Worm (Caenorhabditis elegans) whole organism, L2 larva: ENCODE results near the gene F58B4.3.

Experiments
- C34F6.9 ChIP-seq: fragments of 150-350 bp; optimal IDR thresholded peaks from 2 replicates; lab custom pipeline; 2014; ENCODE audit warnings: missing biosample characterization, missing genetic modification characterization
- F13H6.1 ChIP-seq: sonication (generic microtip); optimal IDR thresholded peaks from 2 replicates; lab custom pipeline; 2016; ENCODE audit warnings: missing genetic modification characterization, missing compliant biosample characterization
- Y55F3AM.14 ChIP-seq: fragments of 200-800 bp; sonication (Bioruptor generic); optimal IDR thresholded peaks from 2 replicates; lab custom pipeline; 2018; ENCODE audit warnings: mild to moderate bottlenecking, missing genetic modification characterization, missing compliant biosample characterization
- ZK546.5 ChIP-seq: sonication (generic microtip); optimal IDR thresholded peaks from 2 replicates; lab custom pipeline; 2017; ENCODE audit warnings: missing biosample characterization, missing genetic modification characterization
- aly-2 ChIP-seq: fragments of 150-350 bp; optimal IDR thresholded peaks from 2 replicates; lab custom pipeline; 2014; ENCODE audit warnings: missing biosample characterization, missing genetic modification characterization
- ama-1 ChIP-seq: fragments of 150-350 bp; optimal IDR thresholded peaks from 2 replicates; lab custom pipeline; 2018; ENCODE audit warnings: inconsistent platforms
- blmp-1 ChIP-seq: sonication (generic microtip); optimal IDR thresholded peaks from 2 replicates; lab custom pipeline; 2017; ENCODE audit warnings: missing genetic modification characterization, mild to moderate bottlenecking, missing compliant biosample characterization, antibody characterized with exemption, moderate library complexity; ENCODE audit not compliant: insufficient read depth
- ceh-16 ChIP-seq: fragments of 150-350 bp; optimal IDR thresholded peaks from 2 replicates; lab custom pipeline; 2014; ENCODE audit warnings: missing biosample characterization, missing genetic modification characterization
- ceh-82 ChIP-seq: fragments of 150-350 bp; optimal IDR thresholded peaks from 2 replicates; lab custom pipeline; 2014; ENCODE audit warnings: missing biosample characterization, missing genetic modification characterization
- crh-2 ChIP-seq: sonication (generic microtip); optimal IDR thresholded peaks from 2 replicates; lab custom pipeline; 2017; ENCODE audit warnings: missing biosample characterization, missing genetic modification characterization
- dmd-4 ChIP-seq: sonication (generic microtip); optimal IDR thresholded peaks from 2 replicates; lab custom pipeline; 2017; ENCODE audit warnings: missing biosample characterization, missing genetic modification characterization
- egl-27 ChIP-seq: sonication (generic microtip); optimal IDR thresholded peaks from 3 replicates; lab custom pipeline; 2017; ENCODE audit warnings: missing biosample characterization, missing genetic modification reagents, missing genetic modification characterization
- elt-1 ChIP-seq: fragments of 150-350 bp; optimal IDR thresholded peaks from 2 replicates; lab custom pipeline; 2014; ENCODE audit warnings: missing biosample characterization, missing genetic modification characterization
- elt-3 ChIP-seq: sonication (generic microtip); optimal IDR thresholded peaks from 2 replicates; lab custom pipeline; 2017; ENCODE audit warnings: missing biosample characterization, missing genetic modification characterization
- gmeb-1 ChIP-seq: fragments of 150-350 bp; optimal IDR thresholded peaks from 2 replicates; lab custom pipeline; 2014; ENCODE audit warnings: missing biosample characterization, missing genetic modification characterization
- lin-11 ChIP-seq: fragments of 150-350 bp; sonication (generic microtip); optimal IDR thresholded peaks from 2 replicates; lab custom pipeline; 2014; ENCODE audit warnings: missing biosample characterization, missing genetic modification characterization, inconsistent platforms, mixed read lengths
- lin-13 ChIP-seq: fragments of 150-350 bp; optimal IDR thresholded peaks from 2 replicates; lab custom pipeline; 2014; ENCODE audit warnings: missing biosample characterization, missing genetic modification reagents, missing genetic modification characterization
- lin-39 ChIP-seq: fragments of 150-350 bp; optimal IDR thresholded peaks from 2 replicates; lab custom pipeline; 2014; ENCODE audit warnings: missing biosample characterization, missing genetic modification reagents, missing genetic modification characterization
- lsy-2 ChIP-seq, 2 experiments: fragments of 150-350 bp in 1 of 2; sonication (generic microtip) in 1 of 2; optimal IDR thresholded peaks; 2 replicates each; lab custom pipeline; 2014 to 2017; ENCODE audit warnings: missing biosample characterization in 2 of 2, missing genetic modification characterization in 2 of 2
- mab-5 ChIP-seq: fragments of 150-350 bp; optimal IDR thresholded peaks from 2 replicates; lab custom pipeline; 2014; ENCODE audit warnings: missing biosample characterization, missing genetic modification characterization
- mbf-1 ChIP-seq: sonication (generic microtip); optimal IDR thresholded peaks from 2 replicates; lab custom pipeline; 2017; ENCODE audit warnings: missing biosample characterization, missing genetic modification characterization
- mdl-1 ChIP-seq, 2 experiments: fragments of 150-350 bp in 1 of 2; sonication (generic microtip) in 1 of 2; optimal IDR thresholded peaks; 2 replicates each; lab custom pipeline; 2017; ENCODE audit warnings: missing biosample characterization in 2 of 2, missing genetic modification characterization in 2 of 2
- nhr-10 ChIP-seq: sonication (generic microtip); optimal IDR thresholded peaks from 2 replicates; lab custom pipeline; 2017; ENCODE audit warnings: missing biosample characterization, missing genetic modification characterization
- nhr-11 ChIP-seq: fragments of 150-350 bp; optimal IDR thresholded peaks from 2 replicates; lab custom pipeline; 2014; ENCODE audit warnings: missing biosample characterization, missing genetic modification characterization
- nhr-129 ChIP-seq: fragments of 150-350 bp; optimal IDR thresholded peaks from 2 replicates; lab custom pipeline; 2014; ENCODE audit warnings: missing biosample characterization, missing genetic modification characterization
- nhr-21 ChIP-seq: fragments of 150-350 bp; optimal IDR thresholded peaks from 2 replicates; lab custom pipeline; 2014; ENCODE audit warnings: missing biosample characterization, missing genetic modification characterization
- nhr-23 ChIP-seq: fragments of 150-350 bp; optimal IDR thresholded peaks from 2 replicates; lab custom pipeline; 2014; ENCODE audit warnings: missing biosample characterization, missing genetic modification reagents, missing genetic modification characterization
- nhr-237 ChIP-seq: fragments of 150-350 bp; optimal IDR thresholded peaks from 2 replicates; lab custom pipeline; 2014; ENCODE audit warnings: missing biosample characterization, missing genetic modification characterization
- nhr-25 ChIP-seq: fragments of 150-350 bp; sonication (generic microtip); optimal IDR thresholded peaks from 3 replicates; lab custom pipeline; 2014; ENCODE audit warnings: missing biosample characterization, missing genetic modification characterization
- nhr-6 ChIP-seq: fragments of 150-350 bp; optimal IDR thresholded peaks from 2 replicates; lab custom pipeline; 2014; ENCODE audit warnings: missing biosample characterization, missing genetic modification characterization
- nhr-77 ChIP-seq: fragments of 150-350 bp; optimal IDR thresholded peaks from 2 replicates; lab custom pipeline; 2014; ENCODE audit warnings: missing biosample characterization, missing genetic modification characterization
- sem-4 ChIP-seq: fragments of 150-350 bp; optimal IDR thresholded peaks from 2 replicates; lab custom pipeline; 2014; ENCODE audit warnings: missing biosample characterization, missing genetic modification reagents, missing genetic modification characterization
- sma-3 ChIP-seq: sonication (generic microtip); optimal IDR thresholded peaks from 2 replicates; lab custom pipeline; 2016; ENCODE audit warnings: missing genetic modification reagents, missing genetic modification characterization, missing compliant biosample characterization
- sma-9 ChIP-seq, 2 experiments: fragments of 150-350 bp in 1 of 2; sonication (generic microtip) in 1 of 2; optimal IDR thresholded peaks; 2 replicates each; lab custom pipeline; 2014 to 2016; ENCODE audit warnings: missing genetic modification characterization in 2 of 2, mild to moderate bottlenecking in 1 of 2, missing biosample characterization in 1 of 2, missing compliant biosample characterization in 1 of 2, missing genetic modification reagents in 1 of 2, moderate library complexity in 1 of 2
- snpc-4 ChIP-seq: fragments of 150-350 bp; optimal IDR thresholded peaks from 2 replicates; lab custom pipeline; 2014; ENCODE audit warnings: missing biosample characterization, missing genetic modification characterization
- unc-39 ChIP-seq: fragments of 150-350 bp; optimal IDR thresholded peaks from 2 replicates; lab custom pipeline; 2014; ENCODE audit warnings: missing biosample characterization, missing genetic modification characterization
- unc-55 ChIP-seq: fragments of 150-350 bp; sonication (generic microtip); optimal IDR thresholded peaks from 3 replicates; lab custom pipeline; 2014; ENCODE audit warnings: missing biosample characterization, missing genetic modification reagents, missing genetic modification characterization
- unc-62 ChIP-seq: fragments of 150-350 bp; optimal IDR thresholded peaks from 2 replicates; lab custom pipeline; 2014; ENCODE audit warnings: missing biosample characterization, missing genetic modification reagents, missing genetic modification characterization
- zag-1 ChIP-seq: fragments of 150-350 bp; optimal IDR thresholded peaks from 2 replicates; lab custom pipeline; 2014; ENCODE audit warnings: missing biosample characterization, missing genetic modification characterization
- ztf-1 ChIP-seq: fragments of 200-800 bp; sonication (Bioruptor generic); conservative IDR thresholded peaks from 2 replicates; pipeline ENCODE4 v1.3.6; 2022; ENCODE audit warnings: missing genetic modification characterization, missing compliant biosample characterization
- ztf-11 ChIP-seq: sonication (generic microtip); optimal IDR thresholded peaks from 2 replicates; lab custom pipeline; 2017; ENCODE audit warnings: missing biosample characterization, missing genetic modification characterization
- ztf-4 ChIP-seq: fragments of 150-350 bp; optimal IDR thresholded peaks from 2 replicates; lab custom pipeline; 2014; ENCODE audit warnings: missing biosample characterization, missing genetic modification characterization

The F58B4.3 gene

ce11 chrV:10896295-10896694 is 33.3 kb upstream of the F58B4.3 start, which contains the start of gene F32D8.13:
F32D8.13 (minus strand) TSS chrV:10896543.
- TF ChIP-seq mbf-1 (tag; lab: Kevin White, UChicago) (no peak), ZK546.5 (peak; percentile 10), gmeb-1 (tag; lab: Kevin White, UChicago) (peak; percentile 0), dmd-4 (tag; lab: Kevin White, UChicago) (no peak), ama-1 (peak; percentile 56), Y55F3AM.14 (GFP tag; lab: Kevin White, UChicago) (no peak), lsy-2 (tag; optimal IDR thresholded peaks at IDR 0.05; lab: Kevin White, UChicago) (peak in 1 of 2 experiments; percentile 0), nhr-25 (tag; lab: Kevin White, UChicago) (peak; percentile 17), mdl-1 (tag; optimal IDR thresholded peaks at IDR 0.05; lab: Kevin White, UChicago) (no peak), elt-1 (tag; lab: Kevin White, UChicago) (no peak), ztf-1 (GFP tag; lab: Robert Waterston, UW) (no peak)

ce11 chrV:10896706-10897105 is 32.9 kb upstream of the F58B4.3 start:
- TF ChIP-seq sem-4 (no peak), C34F6.9 (tag; lab: Kevin White, UChicago) (no peak), unc-55 (GFP tag; lab: Kevin White, UChicago) (no peak), ztf-1 (GFP tag; lab: Robert Waterston, UW) (no peak), ceh-82 (tag; lab: Kevin White, UChicago) (no peak), nhr-21 (no peak), lin-11 (tag; lab: Kevin White, UChicago) (no peak), ceh-16 (tag; lab: Kevin White, UChicago) (no peak), nhr-129 (tag; lab: Kevin White, UChicago) (no peak)
- TF ChIP-seq, all 48 proteins: peak for 0

ce11 chrV:10897106-10897171 is 32.7 kb upstream of the F58B4.3 start, which contains the start of gene sec-61.G:
sec-61.G (minus strand) TSS chrV:10897143.
- TF ChIP-seq mab-5 (tag; lab: Kevin White, UChicago), result no peak
- no peak for TF ChIP-seq unc-55 (GFP tag; lab: Kevin White, UChicago)
- no peak for TF ChIP-seq egl-27 (tag; lab: Kevin White, UChicago)
- no peak for TF ChIP-seq nhr-25 (tag; lab: Kevin White, UChicago)
- TF ChIP-seq ceh-82 (tag; lab: Kevin White, UChicago), result no peak
- TF ChIP-seq sma-3, result no peak
- no peak for TF ChIP-seq dmd-4 (tag; lab: Kevin White, UChicago)
- no peak for TF ChIP-seq unc-62 (GFP tag; lab: Kevin White, UChicago)
- no peak for TF ChIP-seq Y55F3AM.14 (GFP tag; lab: Kevin White, UChicago)
- TF ChIP-seq elt-3 (tag; lab: Kevin White, UChicago), result no peak
- TF ChIP-seq nhr-11 (tag; lab: Kevin White, UChicago), result no peak
- no peak for TF ChIP-seq sma-9 (GFP tag; optimal IDR thresholded peaks at IDR 0.05; lab: Kevin White, UChicago)
- TF ChIP-seq sma-9 (tag; optimal IDR thresholded peaks at IDR 0.05; lab: Kevin White, UChicago), result no peak
- no peak for TF ChIP-seq ZK546.5
- no peak for TF ChIP-seq nhr-10
- no peak for TF ChIP-seq nhr-6 (tag; lab: Kevin White, UChicago)

- TF ChIP-seq dmd-4 (tag; lab: Kevin White, UChicago), result peak; percentile 58
- TF ChIP-seq ztf-4 (tag; lab: Kevin White, UChicago), result peak; percentile 97
- TF ChIP-seq blmp-1 (tag; lab: Kevin White, UChicago), result peak; percentile 92
- peak; percentile 80 for TF ChIP-seq ama-1
- peak; percentile 98 for TF ChIP-seq nhr-129 (tag; lab: Kevin White, UChicago)
- TF ChIP-seq lin-39 (tag; lab: Kevin White, UChicago), result peak; percentile 53
- peak; percentile 98 for TF ChIP-seq sem-4
- peak; percentile 99 for TF ChIP-seq Y55F3AM.14 (GFP tag; lab: Kevin White, UChicago)
- peak; percentile 97 for TF ChIP-seq nhr-6 (tag; lab: Kevin White, UChicago)
- no peak for TF ChIP-seq elt-1 (tag; lab: Kevin White, UChicago)
- TF ChIP-seq ZK546.5, result peak; percentile 100
- peak; percentile 95 to 98 for TF ChIP-seq lsy-2 (tag; optimal IDR thresholded peaks at IDR 0.05; lab: Kevin White, UChicago)
- peak; percentile 93 for TF ChIP-seq ceh-82 (tag; lab: Kevin White, UChicago)
- peak; percentile 89 for TF ChIP-seq snpc-4
- no peak for TF ChIP-seq nhr-23 (tag; lab: Kevin White, UChicago)
- TF ChIP-seq elt-3 (tag; lab: Kevin White, UChicago), result no peak
- TF ChIP-seq unc-39 (tag; lab: Kevin White, UChicago), result no peak
- peak; percentile 85 for TF ChIP-seq nhr-237 (tag; lab: Kevin White, UChicago)
- peak; percentile 79 for TF ChIP-seq nhr-10
- TF ChIP-seq ztf-1 (GFP tag; lab: Robert Waterston, UW), result no peak
- no peak for TF ChIP-seq mbf-1 (tag; lab: Kevin White, UChicago)
- TF ChIP-seq nhr-77 (tag; lab: Kevin White, UChicago), result peak; percentile 92
- TF ChIP-seq gmeb-1 (tag; lab: Kevin White, UChicago), result peak; percentile 100
- TF ChIP-seq mab-5 (tag; lab: Kevin White, UChicago), result peak; percentile 97
- peak; percentile 94 for TF ChIP-seq zag-1 (tag; lab: Kevin White, UChicago)
- TF ChIP-seq lin-13 (GFP tag; lab: Kevin White, UChicago), result peak; percentile 98
- peak; percentile 99 for TF ChIP-seq sma-3
- peak; percentile 99 for TF ChIP-seq nhr-21
- TF ChIP-seq unc-55 (GFP tag; lab: Kevin White, UChicago), result peak; percentile 100
- TF ChIP-seq ztf-11, result peak; percentile 71
- TF ChIP-seq sma-9 (GFP tag; optimal IDR thresholded peaks at IDR 0.05; lab: Kevin White, UChicago), result peak; percentile 100
- no peak for TF ChIP-seq sma-9 (tag; optimal IDR thresholded peaks at IDR 0.05; lab: Kevin White, UChicago)
- TF ChIP-seq F13H6.1 (tag; lab: Kevin White, UChicago), result peak; percentile 98
- peak; percentile 99 for TF ChIP-seq crh-2 (tag; lab: Kevin White, UChicago)
- TF ChIP-seq nhr-11 (tag; lab: Kevin White, UChicago), result peak; percentile 79
- TF ChIP-seq C34F6.9 (tag; lab: Kevin White, UChicago), result peak; percentile 100
- peak; percentile 95 for TF ChIP-seq ceh-16 (tag; lab: Kevin White, UChicago)
- TF ChIP-seq unc-62 (GFP tag; lab: Kevin White, UChicago), result peak; percentile 95
- TF ChIP-seq nhr-25 (tag; lab: Kevin White, UChicago), result peak; percentile 99
- peak; percentile 19 for TF ChIP-seq aly-2 (tag; lab: Kevin White, UChicago)
- TF ChIP-seq mdl-1 (tag; optimal IDR thresholded peaks at IDR 0.05; lab: Kevin White, UChicago), result peak; percentile 74 to 90
Observed at ce11 chrV:10897172-10897571, 32.4 kb upstream of the F58B4.3 start.
